Worm (Caenorhabditis elegans) whole organism, midembryonic: ENCODE results near the gene C25F9.5.

Experiments used
- T22C8.4 ChIP-seq: fragments of 200-800 bp; sonication (Bioruptor generic); IDR thresholded peaks from 2 replicates; pipeline ENCODE4 v1.3.6; 2022; ENCODE audit warnings: missing genetic modification characterization, missing compliant biosample characterization
- cog-1 ChIP-seq: sonication (generic microtip); optimal IDR thresholded peaks from 2 replicates; lab custom pipeline; 2016; ENCODE audit warnings: missing genetic modification characterization, missing compliant biosample characterization
- flt-1 ChIP-seq: fragments of 200-800 bp; sonication (Bioruptor generic); IDR thresholded peaks from 2 replicates; pipeline ENCODE4 v1.3.6; 2022; ENCODE audit warnings: missing genetic modification characterization, missing compliant biosample characterization
- klf-2 ChIP-seq: fragments of 200-800 bp; sonication (Bioruptor generic); conservative IDR thresholded peaks from 2 replicates; pipeline ENCODE4 v1.3.6; 2022; ENCODE audit warnings: missing genetic modification reagents, missing genetic modification characterization, missing compliant biosample characterization
- ztf-23 ChIP-seq: fragments of 200-800 bp; sonication (Bioruptor generic); IDR thresholded peaks from 2 replicates; pipeline ENCODE4 v1.3.6; 2022; ENCODE audit warnings: missing genetic modification reagents, missing genetic modification characterization, missing compliant biosample characterization
- ztf-29 ChIP-seq: fragments of 200-800 bp; sonication (Bioruptor generic); IDR thresholded peaks from 2 replicates; pipeline ENCODE4 v1.3.6; 2022; ENCODE audit warnings: missing genetic modification reagents, missing genetic modification characterization, missing compliant biosample characterization

ce11 chrV:19432972-19433371, 22.3 kb upstream of the C25F9.5 start, which contains the start of gene C25F9.11:
- no peak for TF ChIP-seq flt-1 (GFP tag; lab: Robert Waterston, UW)
- TF ChIP-seq ztf-29 (GFP tag; lab: Robert Waterston, UW), result no peak
- TF ChIP-seq cog-1 (tag; lab: Kevin White, UChicago), result no peak
- no peak for TF ChIP-seq ztf-23 (GFP tag; lab: Robert Waterston, UW)
- no peak for TF ChIP-seq T22C8.4 (GFP tag; lab: Robert Waterston, UW)
- no peak for TF ChIP-seq klf-2
